Worm (Caenorhabditis elegans): Measurements from ENCODE around the gene T26E4.10.

DNA sequence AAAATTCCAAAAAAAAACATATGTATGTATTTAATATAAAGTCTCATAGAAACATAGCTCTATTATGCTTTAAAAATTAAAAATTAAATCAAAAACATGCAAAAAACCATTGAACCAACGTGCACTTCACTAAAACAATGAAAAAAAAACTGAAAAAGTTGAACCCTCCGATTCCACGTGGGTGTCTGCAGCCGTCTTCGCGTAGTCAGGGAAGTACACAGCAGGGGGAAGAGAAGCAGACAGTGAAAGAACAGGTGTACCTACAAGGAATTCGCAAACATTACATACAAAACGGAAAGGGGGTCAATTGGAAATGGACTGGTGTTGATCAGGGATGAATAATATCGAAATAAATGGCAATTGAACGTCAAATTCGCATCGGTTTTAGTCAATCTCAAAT is 24.1 kb downstream of the T26E4.10 start:
- TF ChIP-seq C06A6.2 (GFP tag; conservative IDR thresholded peaks at IDR 0.05) (no peak), ama-1 (optimal IDR thresholded peaks at IDR 0.05) (no peak), ama-1 (GFP tag; optimal IDR thresholded peaks at IDR 0.05) (no peak), him-1 (tag; optimal IDR thresholded peaks at IDR 0.05) (no peak), madf-6 (GFP tag; IDR thresholded peaks at IDR 0.05) (no peak), F49E8.2 (tag; optimal IDR thresholded peaks at IDR 0.05; ENCODE audit: insufficient read depth) (no peak), dpff-1 (tag; optimal IDR thresholded peaks at IDR 0.05) (no peak), egl-18 (GFP tag; IDR thresholded peaks at IDR 0.05) (no peak), ets-4 (GFP tag; optimal IDR thresholded peaks at IDR 0.05) (no peak), ceh-79 (tag; optimal IDR thresholded peaks at IDR 0.05) (no peak), snpc-4 (GFP tag; optimal IDR thresholded peaks at IDR 0.05) (no peak), snpc-4 (tag; optimal IDR thresholded peaks at IDR 0.05) (no peak), lsl-1 (GFP tag; optimal IDR thresholded peaks at IDR 0.05) (no peak), K12H6.12 (tag; optimal IDR thresholded peaks at IDR 0.05) (no peak)
